Fruit fly (Drosophila melanogaster) whole organism, embryonic: Measurements from ENCODE around the gene Lst8.
A peak's percentile ranks its signal among the peaks of the same experiment; 100 is the strongest.

Source experiments
- Atf3 ChIP-seq: fragments of 200-800 bp; sonication (Bioruptor generic); optimal IDR thresholded peaks from 3 replicates; lab custom pipeline; 2016; ENCODE audit warnings: missing biosample characterization, missing genetic modification characterization
- B-H1 ChIP-seq: fragments of 200-800 bp; sonication (Bioruptor generic); IDR thresholded peaks from 3 replicates; pipeline ENCODE4 v1.3.6; 2022; ENCODE audit warnings: missing biosample characterization, missing genetic modification characterization
- C15 ChIP-seq: fragments of 200-800 bp; sonication (Bioruptor generic); IDR thresholded peaks from 3 replicates; pipeline ENCODE4 v1.3.6; 2022; ENCODE audit warnings: missing biosample characterization, missing genetic modification characterization
- CG10267 ChIP-seq: fragments of 200-800 bp; sonication (Bioruptor generic); optimal IDR thresholded peaks from 2 replicates; lab custom pipeline; 2018; ENCODE audit warnings: missing biosample characterization, mild to moderate bottlenecking, missing genetic modification characterization, moderate library complexity
- CG10462 ChIP-seq: fragments of 200-800 bp; sonication (Bioruptor generic); optimal IDR thresholded peaks from 2 replicates; lab custom pipeline; 2016; ENCODE audit warnings: missing biosample characterization, missing genetic modification characterization
- CG11456 ChIP-seq: fragments of 200-800 bp; sonication (Bioruptor generic); IDR thresholded peaks from 3 replicates; pipeline ENCODE4 v1.3.6; 2022; ENCODE audit warnings: missing biosample characterization, missing genetic modification characterization
- CG11696 ChIP-seq: fragments of 200-800 bp; sonication (Bioruptor generic); IDR thresholded peaks from 2 replicates; pipeline ENCODE4 v1.3.6; 2022; ENCODE audit warnings: missing biosample characterization, missing genetic modification characterization
- CG12071 ChIP-seq: fragments of 200-800 bp; sonication (Bioruptor generic); optimal IDR thresholded peaks from 3 replicates; lab custom pipeline; 2018; ENCODE audit warnings: missing biosample characterization, mild to moderate bottlenecking, missing genetic modification characterization
- CG13424 ChIP-seq: fragments of 200-800 bp; sonication (Bioruptor generic); optimal IDR thresholded peaks from 2 replicates; lab custom pipeline; 2019; ENCODE audit warnings: missing biosample characterization, mild to moderate bottlenecking, missing genetic modification characterization, moderate library complexity
- CG15601 ChIP-seq: fragments of 200-800 bp; sonication (Bioruptor generic); optimal IDR thresholded peaks from 3 replicates; lab custom pipeline; 2019; ENCODE audit warnings: missing biosample characterization, mild to moderate bottlenecking, missing genetic modification characterization, moderate library complexity
- CG17802 ChIP-seq: fragments of 200-800 bp; sonication (Bioruptor generic); optimal IDR thresholded peaks from 2 replicates; lab custom pipeline; 2018; ENCODE audit warnings: missing biosample characterization, mild to moderate bottlenecking, missing genetic modification characterization, moderate library complexity
- CG1792 ChIP-seq: fragments of 200-800 bp; sonication (Bioruptor generic); optimal IDR thresholded peaks from 2 replicates; lab custom pipeline; 2016; ENCODE audit warnings: missing biosample characterization, missing genetic modification characterization
- CG30403 ChIP-seq: fragments of 200-800 bp; sonication (Bioruptor generic); optimal IDR thresholded peaks from 3 replicates; lab custom pipeline; 2016; ENCODE audit warnings: missing biosample characterization, missing genetic modification characterization
- CG34376 ChIP-seq: fragments of 200-800 bp; sonication (Bioruptor generic); optimal IDR thresholded peaks from 2 replicates; lab custom pipeline; 2018; ENCODE audit warnings: missing biosample characterization, mild to moderate bottlenecking, missing genetic modification characterization
- CG5953 ChIP-seq: fragments of 200-800 bp; sonication (Bioruptor generic); IDR thresholded peaks from 2 replicates; pipeline ENCODE4 v1.3.6; 2022; ENCODE audit warnings: missing biosample characterization, missing genetic modification characterization
- CG8281 ChIP-seq: fragments of 200-800 bp; sonication (Bioruptor generic); optimal IDR thresholded peaks from 2 replicates; lab custom pipeline; 2018; ENCODE audit warnings: missing biosample characterization, mild to moderate bottlenecking, missing genetic modification characterization, moderate library complexity
- CG8944 ChIP-seq: fragments of 200-800 bp; sonication (Bioruptor generic); optimal IDR thresholded peaks from 3 replicates; lab custom pipeline; 2016; ENCODE audit warnings: missing biosample characterization, missing genetic modification characterization
- CG9797 ChIP-seq: fragments of 200-800 bp; sonication (Bioruptor generic); optimal IDR thresholded peaks from 3 replicates; lab custom pipeline; 2018; ENCODE audit warnings: missing biosample characterization, mild to moderate bottlenecking, missing genetic modification characterization
- CHES-1-like ChIP-seq: fragments of 200-800 bp; sonication (Bioruptor generic); optimal IDR thresholded peaks from 2 replicates; lab custom pipeline; 2016; ENCODE audit warnings: missing biosample characterization, missing genetic modification characterization
- D ChIP-seq, 2 experiments: fragments of 200-800 bp in 1 of 2; fragments of >200 bp in 1 of 2; sonication (Bioruptor generic) in 1 of 2; optimal IDR thresholded peaks; 2 replicates in 1 of 2; 3 replicates in 1 of 2; lab custom pipeline; 2017; ENCODE audit warnings: mild to moderate bottlenecking in 1 of 2, missing biosample characterization in 1 of 2, missing genetic modification characterization in 1 of 2, missing genetic modification reagents in 1 of 2
- D19A ChIP-seq: fragments of 200-800 bp; optimal IDR thresholded peaks from 3 replicates; lab custom pipeline; 2019; ENCODE audit warnings: missing biosample characterization, mild to moderate bottlenecking, missing genetic modification characterization, moderate library complexity
- Deaf1 ChIP-seq: fragments of 200-800 bp; optimal IDR thresholded peaks from 3 replicates; lab custom pipeline; 2019; ENCODE audit warnings: missing biosample characterization, mild to moderate bottlenecking, missing genetic modification characterization, moderate library complexity
- Dek ChIP-seq: fragments of 200-800 bp; sonication (Bioruptor generic); optimal IDR thresholded peaks from 3 replicates; lab custom pipeline; 2019; ENCODE audit warnings: missing biosample characterization, mild to moderate bottlenecking, missing genetic modification characterization, moderate library complexity
- Dp ChIP-seq: fragments of 200-800 bp; sonication (Bioruptor generic); optimal IDR thresholded peaks from 2 replicates; lab custom pipeline; 2018; ENCODE audit warnings: missing biosample characterization, mild to moderate bottlenecking, missing genetic modification characterization, moderate library complexity
- Ets65A ChIP-seq: fragments of 200-800 bp; sonication (Bioruptor generic); peaks from one replicate; lab custom pipeline; 2016; ENCODE audit warnings: missing biosample characterization, missing genetic modification characterization
- Fer1 ChIP-seq: fragments of 200-800 bp; sonication (Bioruptor generic); optimal IDR thresholded peaks from 2 replicates; lab custom pipeline; 2017; ENCODE audit warnings: missing biosample characterization, mild to moderate bottlenecking, missing genetic modification characterization
- HLHmδ ChIP-seq: fragments of 200-800 bp; sonication (Bioruptor generic); optimal IDR thresholded peaks from 2 replicates; lab custom pipeline; 2018; ENCODE audit warnings: missing biosample characterization, mild to moderate bottlenecking, missing genetic modification characterization, moderate library complexity
- Hmr ChIP-seq: fragments of 200-800 bp; sonication (Bioruptor generic); optimal IDR thresholded peaks from 3 replicates; lab custom pipeline; 2017; ENCODE audit warnings: mild to moderate bottlenecking, missing biosample characterization, missing genetic modification reagents, missing genetic modification characterization
- Hr39 ChIP-seq: fragments of >200 bp; optimal IDR thresholded peaks from 2 replicates; lab custom pipeline; 2017
- Hr51 ChIP-seq, 2 experiments: fragments of 200-800 bp; sonication (Bioruptor generic); optimal IDR thresholded peaks; 2 replicates in 1 of 2; 3 replicates in 1 of 2; lab custom pipeline; 2016 to 2018; ENCODE audit warnings: missing biosample characterization in 2 of 2, missing genetic modification characterization in 2 of 2, mild to moderate bottlenecking in 1 of 2, moderate library complexity in 1 of 2
- Mad ChIP-seq: fragments of 200-800 bp; sonication (Bioruptor generic); optimal IDR thresholded peaks from 2 replicates; lab custom pipeline; 2016; ENCODE audit warnings: missing biosample characterization, missing genetic modification characterization
- Max ChIP-seq: fragments of 200-800 bp; sonication (Bioruptor generic); optimal IDR thresholded peaks from 2 replicates; lab custom pipeline; 2016; ENCODE audit warnings: missing biosample characterization, mild to moderate bottlenecking, missing genetic modification characterization
- Med ChIP-seq: fragments of 200-800 bp; sonication (Bioruptor generic); peaks from one replicate; lab custom pipeline; 2016; ENCODE audit warnings: missing biosample characterization, missing genetic modification characterization, mild to moderate bottlenecking, inconsistent platforms, moderate library complexity
- Myb ChIP-seq: fragments of 200-800 bp; sonication (Bioruptor generic); optimal IDR thresholded peaks from 2 replicates; lab custom pipeline; 2016; ENCODE audit warnings: missing biosample characterization, missing genetic modification characterization
- Sox102F ChIP-seq: fragments of 200-800 bp; sonication (Bioruptor generic); optimal IDR thresholded peaks from 2 replicates; lab custom pipeline; 2018; ENCODE audit warnings: missing biosample characterization, mild to moderate bottlenecking, missing genetic modification characterization, moderate library complexity
- al ChIP-seq: fragments of 200-800 bp; sonication (Bioruptor generic); IDR thresholded peaks from 2 replicates; pipeline ENCODE4 v1.3.6; 2022; ENCODE audit warnings: missing biosample characterization, missing genetic modification characterization
- crp ChIP-seq, 2 experiments: fragments of 200-800 bp; sonication (Bioruptor generic); optimal IDR thresholded peaks; 2 replicates in 1 of 2; 3 replicates in 1 of 2; lab custom pipeline; 2017; ENCODE audit warnings: missing biosample characterization in 2 of 2, missing genetic modification characterization in 2 of 2, mild to moderate bottlenecking in 1 of 2, moderate library complexity in 1 of 2
- danr ChIP-seq: fragments of 200-800 bp; sonication (Bioruptor generic); IDR thresholded peaks from 2 replicates; pipeline ENCODE4 v1.3.6; 2022; ENCODE audit warnings: missing biosample characterization, missing genetic modification characterization
- dati ChIP-seq: fragments of 200-800 bp; sonication (Bioruptor generic); IDR thresholded peaks from 2 replicates; pipeline ENCODE4 v1.3.6; 2022; ENCODE audit warnings: missing biosample characterization, missing genetic modification characterization
- fru ChIP-seq: fragments of >200 bp; optimal IDR thresholded peaks from 2 replicates; lab custom pipeline; 2017
- grau ChIP-seq: fragments of 200-800 bp; optimal IDR thresholded peaks from 3 replicates; lab custom pipeline; 2019; ENCODE audit warnings: missing biosample characterization, mild to moderate bottlenecking, missing genetic modification characterization, moderate library complexity
- grn ChIP-seq: fragments of 200-800 bp; sonication (Bioruptor generic); optimal IDR thresholded peaks from 3 replicates; lab custom pipeline; 2017; ENCODE audit warnings: missing biosample characterization, missing genetic modification characterization
- insv ChIP-seq, 2 experiments: fragments of 200-800 bp; sonication (Bioruptor generic); optimal IDR thresholded peaks; 3 replicates each; lab custom pipeline; 2016 to 2018; ENCODE audit warnings: missing biosample characterization in 2 of 2, missing genetic modification characterization in 2 of 2
- lab ChIP-seq: fragments of 200-800 bp; sonication (Bioruptor generic); optimal IDR thresholded peaks from 3 replicates; lab custom pipeline; 2017; ENCODE audit warnings: missing biosample characterization, missing genetic modification characterization, mild to moderate bottlenecking, moderate library complexity, missing genetic modification reagents
- mirr ChIP-seq: fragments of 200-800 bp; sonication (Bioruptor generic); optimal IDR thresholded peaks from 3 replicates; lab custom pipeline; 2018; ENCODE audit warnings: missing biosample characterization, mild to moderate bottlenecking, missing genetic modification characterization
- row ChIP-seq: fragments of 200-800 bp; sonication (Bioruptor generic); IDR thresholded peaks from 3 replicates; pipeline ENCODE4 v1.3.6; 2022; ENCODE audit warnings: missing biosample characterization, missing genetic modification characterization
- scrt ChIP-seq: fragments of 200-800 bp; sonication (Bioruptor generic); optimal IDR thresholded peaks from 2 replicates; lab custom pipeline; 2018; ENCODE audit warnings: missing biosample characterization, mild to moderate bottlenecking, missing genetic modification characterization, moderate library complexity
- sens ChIP-seq: fragments of 200-800 bp; sonication (Bioruptor generic); peaks from one replicate; lab custom pipeline; 2016; ENCODE audit warnings: missing biosample characterization, missing genetic modification characterization
- usp ChIP-seq: fragments of >200 bp; optimal IDR thresholded peaks from 2 replicates; lab custom pipeline; 2017; ENCODE audit warnings: missing biosample characterization, missing genetic modification characterization
- vvl ChIP-seq: fragments of 200-800 bp; sonication (Bioruptor generic); IDR thresholded peaks from 2 replicates; pipeline ENCODE4 v1.3.6; 2022; ENCODE audit warnings: missing biosample characterization, missing genetic modification characterization
- zfh2 ChIP-seq: fragments of 200-800 bp; sonication (Bioruptor generic); optimal IDR thresholded peaks from 2 replicates; lab custom pipeline; 2016; ENCODE audit warnings: missing biosample characterization, missing genetic modification characterization

The Lst8 gene

dm6 chrX:9640690-9641149 lies 35.0 kb upstream of the Lst8 start (continued):
- TF ChIP-seq CG13424 (tag; lab: Kevin White, UChicago), result peak; percentile 99
- TF ChIP-seq CG8281 (tag; lab: Kevin White, UChicago), result peak; percentile 89
- peak; percentile 97 for TF ChIP-seq Sox102F (GFP tag; lab: Kevin White, UChicago)
- peak; percentile 98 for TF ChIP-seq vvl
- TF ChIP-seq CG17802 (tag; lab: Kevin White, UChicago), result peak; percentile 80
- TF ChIP-seq insv (GFP tag; optimal IDR thresholded peaks at IDR 0.05; lab: Kevin White, UChicago), result peak; percentile 33 to 82
- peak; percentile 46 for TF ChIP-seq CG9797 (GFP tag; lab: Kevin White, UChicago)
- peak; percentile 99 for TF ChIP-seq Fer1 (GFP tag; lab: Kevin White, UChicago)
- TF ChIP-seq Dp (GFP tag; lab: Kevin White, UChicago), result peak; percentile 25
- TF ChIP-seq CG10267, result peak; percentile 94
- peak; percentile 98 for TF ChIP-seq Dek (tag; lab: Kevin White, UChicago)
- peak; percentile 88 for TF ChIP-seq C15 (GFP tag; lab: Robert Waterston, UW)
- TF ChIP-seq Myb (GFP tag; lab: Kevin White, UChicago), result peak; percentile 82
- TF ChIP-seq HLHmδ, result no peak
- peak; percentile 90; the same call in 1 of the 2 replicates for TF ChIP-seq danr (GFP tag; lab: Robert Waterston, UW)
- peak; percentile 45 for TF ChIP-seq grn (GFP tag; lab: Kevin White, UChicago)
- peak; percentile 100 for TF ChIP-seq CG34376
- no peak for TF ChIP-seq usp (GFP tag; lab: Kevin White, UChicago)
- TF ChIP-seq CG15601 (tag; lab: Kevin White, UChicago), result peak; percentile 94
- peak; percentile 95 for TF ChIP-seq Max (GFP tag; lab: Kevin White, UChicago)
- TF ChIP-seq mirr (GFP tag; lab: Kevin White, UChicago), result peak; percentile 100
- peak in 1 of 2 experiments; percentile 62 for TF ChIP-seq crp (GFP tag; optimal IDR thresholded peaks at IDR 0.05; lab: Kevin White, UChicago)
- TF ChIP-seq Atf3, result peak; percentile 81
- TF ChIP-seq Ets65A (GFP tag; lab: Kevin White, UChicago), result peak; percentile 98
- peak; percentile 90 for TF ChIP-seq CG11696
- peak; percentile 97 for TF ChIP-seq grau (tag; lab: Kevin White, UChicago)
- TF ChIP-seq scrt (GFP tag; lab: Kevin White, UChicago), result peak; percentile 99
- peak; percentile 90 for TF ChIP-seq al (GFP tag; lab: Robert Waterston, UW)
- peak; percentile 91 to 99 for TF ChIP-seq Hr51 (GFP tag; optimal IDR thresholded peaks at IDR 0.05; lab: Kevin White, UChicago)
- peak; percentile 99 for TF ChIP-seq CG12071
- TF ChIP-seq sens (GFP tag; lab: Kevin White, UChicago), result peak; percentile 99
- peak; percentile 82 for TF ChIP-seq CG8944 (GFP tag; lab: Kevin White, UChicago)
- no peak for TF ChIP-seq fru (lab: Kevin White, UChicago)
- peak; percentile 97 for TF ChIP-seq row (GFP tag; lab: Robert Waterston, UW)
- TF ChIP-seq CG30403 (GFP tag; lab: Kevin White, UChicago), result peak; percentile 96
- peak; percentile 88 for TF ChIP-seq Mad (GFP tag; lab: Kevin White, UChicago)
- peak; percentile 98 for TF ChIP-seq Hmr
- TF ChIP-seq Hr39 (lab: Kevin White, UChicago), result no peak
- peak; percentile 93 for TF ChIP-seq CG1792 (GFP tag; lab: Kevin White, UChicago)
- TF ChIP-seq CG11456 (GFP tag; lab: Robert Waterston, UW), result peak; percentile 95
- TF ChIP-seq CG5953 (GFP tag; lab: Robert Waterston, UW), result peak; percentile 92
- peak; percentile 96 for TF ChIP-seq zfh2
- TF ChIP-seq D (optimal IDR thresholded peaks at IDR 0.05; lab: Kevin White, UChicago), result no peak
- peak; percentile 92 for TF ChIP-seq D (GFP tag; optimal IDR thresholded peaks at IDR 0.05; lab: Kevin White, UChicago)
- peak; percentile 94 for TF ChIP-seq D19A (tag; lab: Kevin White, UChicago)
- peak; percentile 93 for TF ChIP-seq B-H1 (GFP tag; lab: Robert Waterston, UW)
- peak; percentile 84; the same call in 1 of the 2 replicates for TF ChIP-seq dati
- peak; percentile 95 for TF ChIP-seq CHES-1-like (GFP tag; lab: Kevin White, UChicago)
- TF ChIP-seq Med (GFP tag; lab: Kevin White, UChicago), result peak; percentile 100
- peak; percentile 99 for TF ChIP-seq lab (GFP tag; lab: Kevin White, UChicago)
- TF ChIP-seq CG10462, result peak; percentile 87
- peak; percentile 85 for TF ChIP-seq Deaf1 (tag; lab: Kevin White, UChicago)
